Worm (Caenorhabditis elegans): ENCODE results near the gene F22H10.6.

DNA sequence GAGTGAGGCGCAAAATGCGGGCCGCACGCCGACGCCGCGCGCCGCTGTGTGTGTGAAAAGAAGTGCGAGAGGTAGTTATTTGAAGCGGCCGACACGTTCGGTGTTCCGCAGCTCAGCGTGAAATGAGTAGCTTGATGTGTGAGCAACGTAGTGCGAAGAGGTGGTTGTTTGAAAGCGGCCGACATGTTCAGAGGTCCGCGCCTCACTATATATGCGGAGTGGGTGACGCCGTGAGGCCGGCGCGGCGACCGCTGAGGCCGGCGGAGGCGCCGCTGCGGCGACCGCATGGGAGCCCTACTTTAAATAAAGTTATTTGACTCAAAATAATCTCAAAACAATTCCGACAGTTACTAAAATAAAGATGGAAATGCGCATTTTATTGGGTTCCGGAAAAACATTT, 5.7 kb upstream of the F22H10.6 start:
- TF ChIP-seq mml-1 (tag; optimal IDR thresholded peaks at IDR 0.05) = no peak
- no peak for TF ChIP-seq tbx-2 (tag; optimal IDR thresholded peaks at IDR 0.05)
- TF ChIP-seq egl-27 (tag; optimal IDR thresholded peaks at IDR 0.05) = no peak
- no peak for TF ChIP-seq sea-2 (GFP tag; optimal IDR thresholded peaks at IDR 0.05)

Data from whole organism, L3 larva.